Worm (Caenorhabditis elegans): ENCODE results near the gene ceh-24.

ceh-24 gene

ce11 chrV:13789362-13789761, 23.7 kb upstream of the ceh-24 start (continued):
- peak; percentile 75 for TF ChIP-seq nhr-85 (tag)
- peak; percentile 55 for TF ChIP-seq grh-1 (GFP tag; IDR thresholded peaks at IDR 0.05)
- peak; percentile 76 for TF ChIP-seq ztf-4 (tag; optimal IDR thresholded peaks at IDR 0.05)
- TF ChIP-seq elt-2 (tag; optimal IDR thresholded peaks at IDR 0.05): peak; percentile 75
- peak; percentile 49 for TF ChIP-seq lin-39 (tag; optimal IDR thresholded peaks at IDR 0.05)
- no peak for TF ChIP-seq vab-15 (tag; optimal IDR thresholded peaks at IDR 0.05)
- peak in 2 of 6 experiments; percentile 53 to 54 for TF ChIP-seq elt-3 (tag; optimal IDR thresholded peaks at IDR 0.05)
- no peak for TF ChIP-seq mab-9 (GFP tag; IDR thresholded peaks at IDR 0.05)
- peak; percentile 95 for TF ChIP-seq nhr-71 (tag; optimal IDR thresholded peaks at IDR 0.05)
- TF ChIP-seq C16A3.4 (tag; optimal IDR thresholded peaks at IDR 0.05): peak; percentile 89
- peak; percentile 21 to 68 for TF ChIP-seq egl-27 (tag; optimal IDR thresholded peaks at IDR 0.05)
- peak; percentile 77 to 94 for TF ChIP-seq lsy-2 (tag; optimal IDR thresholded peaks at IDR 0.05)
- TF ChIP-seq ztf-11 (tag; optimal IDR thresholded peaks at IDR 0.05): no peak
- peak; percentile 84 for TF ChIP-seq nhr-19 (GFP tag; conservative IDR thresholded peaks at IDR 0.05)
- peak; percentile 15 for TF ChIP-seq ama-1 (optimal IDR thresholded peaks at IDR 0.05)
- no peak for TF ChIP-seq hlh-4 (tag; optimal IDR thresholded peaks at IDR 0.05)
- no peak for TF ChIP-seq efl-3 (GFP tag; optimal IDR thresholded peaks at IDR 0.05)
- TF ChIP-seq mdl-1 (tag; optimal IDR thresholded peaks at IDR 0.05): peak in 1 of 2 experiments; percentile 77
- TF ChIP-seq pax-3 (tag; optimal IDR thresholded peaks at IDR 0.05): peak; percentile 87
- no peak for TF ChIP-seq fkh-4 (tag; optimal IDR thresholded peaks at IDR 0.05; ENCODE audit: borderline replicate concordance)
- peak; percentile 77 for TF ChIP-seq egl-13 (tag; optimal IDR thresholded peaks at IDR 0.05)
- peak; percentile 65 for TF ChIP-seq jun-1 (tag; optimal IDR thresholded peaks at IDR 0.05)
- TF ChIP-seq ceh-8 (GFP tag; optimal IDR thresholded peaks at IDR 0.05): no peak
- peak; percentile 83 for TF ChIP-seq unc-86 (tag; optimal IDR thresholded peaks at IDR 0.05)
- TF ChIP-seq hlh-17 (GFP tag; optimal IDR thresholded peaks at IDR 0.05; ENCODE audit: borderline replicate concordance): no peak
- TF ChIP-seq fkh-8 (tag; optimal IDR thresholded peaks at IDR 0.05): peak; percentile 85
- no peak for TF ChIP-seq unc-30 (tag; optimal IDR thresholded peaks at IDR 0.05)
- peak; percentile 70 for TF ChIP-seq isw-1 (GFP tag; IDR thresholded peaks at IDR 0.05)
- no peak for TF ChIP-seq sptf-1 (tag; optimal IDR thresholded peaks at IDR 0.05)
- TF ChIP-seq aly-2 (tag; optimal IDR thresholded peaks at IDR 0.05): peak; percentile 34
- TF ChIP-seq rnt-1 (tag; optimal IDR thresholded peaks at IDR 0.05): peak; percentile 80
- no peak for TF ChIP-seq pag-3 (tag; optimal IDR thresholded peaks at IDR 0.05; ENCODE audit: borderline replicate concordance, insufficient read depth)
- peak; percentile 21 for TF ChIP-seq fkh-10 (GFP tag; optimal IDR thresholded peaks at IDR 0.05)
- no peak for TF ChIP-seq C04F5.9 (tag; optimal IDR thresholded peaks at IDR 0.05)

ce11 chrV:13790117-13790516, 22.9 kb upstream of the ceh-24 start:
- peak; percentile 6 for TF ChIP-seq fkh-8 (tag; optimal IDR thresholded peaks at IDR 0.05)
- no peak for TF ChIP-seq irx-1 (tag; optimal IDR thresholded peaks at IDR 0.05)

- TF ChIP-seq nhr-19 (GFP tag; conservative IDR thresholded peaks at IDR 0.05) (peak; percentile 41; the same call in 1 of the 2 replicates), F16B12.6 (tag; optimal IDR thresholded peaks at IDR 0.05) (no peak), lin-35 (GFP tag; optimal IDR thresholded peaks at IDR 0.05) (peak in 1 of 2 experiments; percentile 57), tbx-2 (tag; optimal IDR thresholded peaks at IDR 0.05) (peak; percentile 20), egl-27 (tag; optimal IDR thresholded peaks at IDR 0.05) (no peak), ama-1 (optimal IDR thresholded peaks at IDR 0.05) (no peak), nhr-71 (tag; optimal IDR thresholded peaks at IDR 0.05) (peak; percentile 60), nhr-237 (tag; optimal IDR thresholded peaks at IDR 0.05) (no peak), ces-1 (GFP tag; optimal IDR thresholded peaks at IDR 0.05) (no peak), nhr-85 (tag) (peak; percentile 93), mef-2 (tag; optimal IDR thresholded peaks at IDR 0.05) (no peak), C34B4.2 (tag; optimal IDR thresholded peaks at IDR 0.05) (no peak), sptf-1 (tag; optimal IDR thresholded peaks at IDR 0.05) (no peak), lsy-2 (tag; optimal IDR thresholded peaks at IDR 0.05) (peak in 1 of 2 experiments; percentile 58), ztf-11 (tag; optimal IDR thresholded peaks at IDR 0.05) (peak in 1 of 2 experiments; percentile 25), mdl-1 (tag; optimal IDR thresholded peaks at IDR 0.05) (no peak), lin-14 (GFP tag; optimal IDR thresholded peaks at IDR 0.05) (peak; percentile 82), lin-39 (tag; optimal IDR thresholded peaks at IDR 0.05) (no peak), ceh-90 (tag; optimal IDR thresholded peaks at IDR 0.05) (no peak), Y116A8C.19 (tag; optimal IDR thresholded peaks at IDR 0.05; ENCODE audit: borderline replicate concordance) (no peak), nhr-20 (tag; optimal IDR thresholded peaks at IDR 0.05) (peak; percentile 63), skn-1 (tag; optimal IDR thresholded peaks at IDR 0.05) (no peak), fkh-8 (tag; optimal IDR thresholded peaks at IDR 0.05) (no peak), hlh-4 (tag; optimal IDR thresholded peaks at IDR 0.05) (no peak), elt-2 (tag; optimal IDR thresholded peaks at IDR 0.05) (no peak), unc-86 (tag; optimal IDR thresholded peaks at IDR 0.05) (peak; percentile 4), fkh-4 (tag; optimal IDR thresholded peaks at IDR 0.05; ENCODE audit: borderline replicate concordance) (no peak), isw-1 (GFP tag; IDR thresholded peaks at IDR 0.05) (no peak), vab-15 (tag; optimal IDR thresholded peaks at IDR 0.05) (peak; percentile 32)
Measured at ce11 chrV:13790557-13790956, 22.5 kb upstream of the ceh-24 start.
